Worm (Caenorhabditis elegans) whole organism, young adult: ENCODE results near the gene C34B4.2.

Source experiments
- B0336.3 ChIP-seq: fragments of 200-800 bp; sonication (Bioruptor generic); IDR thresholded peaks from 2 replicates; pipeline ENCODE4 v1.3.6; 2022; ENCODE audit warnings: missing genetic modification characterization, missing compliant biosample characterization
- snpc-4 ChIP-seq, 5 experiments: fragments of 150-350 bp in 1 of 5; sonication (generic microtip) in 4 of 5; optimal IDR thresholded peaks; 2 replicates each; lab custom pipeline; 2014 to 2018; ENCODE audit warnings: missing genetic modification characterization in 5 of 5, missing biosample characterization in 3 of 5, antibody characterized with exemption in 2 of 5, mild to moderate bottlenecking in 2 of 5, missing compliant biosample characterization in 2 of 5, missing genotype in 2 of 5, moderate library complexity in 2 of 5, missing genetic modification reagents in 1 of 5

ce11 chrV:13088485-13088884, 5.6 kb downstream of the C34B4.2 start:
- TF ChIP-seq B0336.3 (GFP tag; lab: Robert Waterston, UW) (no peak), snpc-4 (GFP tag; optimal IDR thresholded peaks at IDR 0.05; lab: Kevin White, UChicago) (no peak), snpc-4 (tag; optimal IDR thresholded peaks at IDR 0.05; lab: Kevin White, UChicago) (no peak)
